Fruit fly (Drosophila melanogaster) whole organism, embryonic: ENCODE measurements around the gene Srpk79D.

Experiments used
- ATbp ChIP-seq: fragments of 200-800 bp; sonication (Bioruptor generic); optimal IDR thresholded peaks from 2 replicates; lab custom pipeline; 2017; ENCODE audit warnings: missing biosample characterization, mild to moderate bottlenecking, missing genetic modification characterization, missing genetic modification reagents
- CG1024 ChIP-seq: fragments of 200-800 bp; sonication (Bioruptor generic); IDR thresholded peaks from 2 replicates; pipeline ENCODE4 v1.3.6; 2022; ENCODE audit warnings: missing biosample characterization, missing genetic modification characterization
- CG11456 ChIP-seq: fragments of 200-800 bp; sonication (Bioruptor generic); IDR thresholded peaks from 3 replicates; pipeline ENCODE4 v1.3.6; 2022; ENCODE audit warnings: missing biosample characterization, missing genetic modification characterization
- CG11723 ChIP-seq: fragments of 200-800 bp; sonication (Bioruptor generic); optimal IDR thresholded peaks from 2 replicates; lab custom pipeline; 2017; ENCODE audit warnings: missing biosample characterization, mild to moderate bottlenecking, missing genetic modification characterization
- CG12104 ChIP-seq: fragments of 200-800 bp; sonication (Bioruptor generic); optimal IDR thresholded peaks from 3 replicates; lab custom pipeline; 2016; ENCODE audit warnings: missing biosample characterization, missing genetic modification characterization
- CG12299 ChIP-seq: fragments of 200-800 bp; sonication (Bioruptor generic); optimal IDR thresholded peaks from 2 replicates; lab custom pipeline; 2018; ENCODE audit warnings: missing biosample characterization, mild to moderate bottlenecking, missing genetic modification characterization
- CG12769 ChIP-seq: fragments of 200-800 bp; sonication (Bioruptor generic); optimal IDR thresholded peaks from 2 replicates; lab custom pipeline; 2019; ENCODE audit warnings: missing biosample characterization, mild to moderate bottlenecking, missing genetic modification characterization, moderate library complexity
- CG13123 ChIP-seq: fragments of 200-800 bp; sonication (Bioruptor generic); optimal IDR thresholded peaks from 2 replicates; lab custom pipeline; 2016; ENCODE audit warnings: missing biosample characterization, missing genetic modification characterization
- CG13287 ChIP-seq: fragments of 200-800 bp; sonication (Bioruptor generic); IDR thresholded peaks from 2 replicates; pipeline ENCODE4 v1.3.6; 2022; ENCODE audit warnings: missing biosample characterization, missing genetic modification characterization; ENCODE audit not compliant: partially characterized antibody
- CG14014 ChIP-seq: fragments of 200-800 bp; sonication (Bioruptor generic); IDR thresholded peaks from 2 replicates; pipeline ENCODE4 v1.3.6; 2022; ENCODE audit warnings: missing biosample characterization, missing genetic modification characterization
- CG1603 ChIP-seq: fragments of 200-800 bp; sonication (Bioruptor generic); optimal IDR thresholded peaks from 2 replicates; lab custom pipeline; 2019; ENCODE audit warnings: missing biosample characterization, mild to moderate bottlenecking, missing genetic modification characterization, moderate library complexity
- CG1647 ChIP-seq: fragments of 200-800 bp; sonication (Bioruptor generic); optimal IDR thresholded peaks from 3 replicates; lab custom pipeline; 2016; ENCODE audit warnings: missing biosample characterization, missing genetic modification characterization
- CG2116 ChIP-seq: fragments of 200-800 bp; sonication (Bioruptor generic); optimal IDR thresholded peaks from 3 replicates; lab custom pipeline; 2018; ENCODE audit warnings: missing biosample characterization, mild to moderate bottlenecking, missing genetic modification characterization
- CG3726 ChIP-seq: fragments of 200-800 bp; sonication (Bioruptor generic); IDR thresholded peaks from 3 replicates; pipeline ENCODE4, ENCODE4 v1.3.6; 2022; ENCODE audit warnings: missing biosample characterization, missing genetic modification characterization
- CG3847 ChIP-seq: fragments of 200-800 bp; sonication (Bioruptor generic); IDR thresholded peaks from 2 replicates; pipeline ENCODE4 v1.3.6; 2022; ENCODE audit warnings: missing biosample characterization, missing genetic modification characterization
- CG3995 ChIP-seq: fragments of 200-800 bp; sonication (Bioruptor generic); optimal IDR thresholded peaks from 3 replicates; lab custom pipeline; 2016; ENCODE audit warnings: missing biosample characterization, missing genetic modification characterization
- CG4404 ChIP-seq: fragments of 200-800 bp; sonication (Bioruptor generic); IDR thresholded peaks from 2 replicates; pipeline ENCODE4 v1.3.6; 2022; ENCODE audit warnings: missing biosample characterization, missing genetic modification characterization
- CG6683 ChIP-seq: fragments of 200-800 bp; sonication (Bioruptor generic); optimal IDR thresholded peaks from 2 replicates; lab custom pipeline; 2017; ENCODE audit warnings: missing biosample characterization, mild to moderate bottlenecking, missing genetic modification characterization, missing genetic modification reagents
- CG7745 ChIP-seq: fragments of 200-800 bp; sonication (Bioruptor generic); optimal IDR thresholded peaks from 2 replicates; lab custom pipeline; 2018; ENCODE audit warnings: missing biosample characterization, mild to moderate bottlenecking, missing genetic modification characterization, moderate library complexity
- CG9817 ChIP-seq: fragments of 200-800 bp; sonication (Bioruptor generic); optimal IDR thresholded peaks from 2 replicates; lab custom pipeline; 2018; ENCODE audit warnings: missing biosample characterization, mild to moderate bottlenecking, missing genetic modification characterization, moderate library complexity
- CG9876 ChIP-seq: fragments of 200-800 bp; sonication (Bioruptor generic); optimal IDR thresholded peaks from 2 replicates; lab custom pipeline; 2016; ENCODE audit warnings: missing biosample characterization, missing genetic modification characterization
- Chrac-16 ChIP-seq: fragments of 200-800 bp; sonication (Bioruptor generic); optimal IDR thresholded peaks from 3 replicates; lab custom pipeline; 2016; ENCODE audit warnings: missing biosample characterization, missing genetic modification characterization
- D ChIP-seq, 2 experiments: fragments of 200-800 bp in 1 of 2; fragments of >200 bp in 1 of 2; sonication (Bioruptor generic) in 1 of 2; optimal IDR thresholded peaks; 2 replicates in 1 of 2; 3 replicates in 1 of 2; lab custom pipeline; 2017; ENCODE audit warnings: mild to moderate bottlenecking in 1 of 2, missing biosample characterization in 1 of 2, missing genetic modification characterization in 1 of 2, missing genetic modification reagents in 1 of 2
- D19B ChIP-seq: fragments of 200-800 bp; sonication (Bioruptor generic); optimal IDR thresholded peaks from 2 replicates; lab custom pipeline; 2017; ENCODE audit warnings: missing biosample characterization, mild to moderate bottlenecking, missing genetic modification characterization
- Dip2 ChIP-seq: fragments of 200-800 bp; sonication (Bioruptor generic); IDR thresholded peaks from 2 replicates; pipeline ENCODE4 v1.3.6; 2022; ENCODE audit warnings: missing biosample characterization, missing genetic modification characterization
- Drgx ChIP-seq: fragments of 200-800 bp; sonication (Bioruptor generic); IDR thresholded peaks from 2 replicates; pipeline ENCODE4 v1.3.6; 2022; ENCODE audit warnings: missing biosample characterization, missing genetic modification characterization
- Fer3 ChIP-seq: fragments of 200-800 bp; sonication (Bioruptor generic); optimal IDR thresholded peaks from 2 replicates; lab custom pipeline; 2018; ENCODE audit warnings: missing biosample characterization, mild to moderate bottlenecking, missing genetic modification characterization, moderate library complexity
- HmgD ChIP-seq: fragments of 200-800 bp; sonication (Bioruptor generic); optimal IDR thresholded peaks from 3 replicates; lab custom pipeline; 2016; ENCODE audit warnings: missing biosample characterization, missing genetic modification characterization
- MBD-R2 ChIP-seq: fragments of 200-800 bp; sonication (Bioruptor generic); IDR thresholded peaks from 2 replicates; pipeline ENCODE4 v1.3.6; 2022; ENCODE audit warnings: missing biosample characterization, missing genetic modification characterization
- Nf-YC ChIP-seq: fragments of 200-800 bp; optimal IDR thresholded peaks from 3 replicates; lab custom pipeline; 2019; ENCODE audit warnings: missing biosample characterization, mild to moderate bottlenecking, missing genetic modification characterization, moderate library complexity
- Six4 ChIP-seq: fragments of 200-800 bp; sonication (Bioruptor generic); optimal IDR thresholded peaks from 2 replicates; lab custom pipeline; 2016; ENCODE audit warnings: missing biosample characterization, missing genetic modification characterization
- Ssrp ChIP-seq: fragments of 200-800 bp; sonication (Bioruptor generic); optimal IDR thresholded peaks from 2 replicates; lab custom pipeline; 2018; ENCODE audit warnings: missing biosample characterization, mild to moderate bottlenecking, missing genetic modification characterization, moderate library complexity
- Trl ChIP-seq, 3 experiments: fragments of >200 bp in 2 of 3; fragments of 200-800 bp in 1 of 3; sonication (Bioruptor generic) in 1 of 3; optimal IDR thresholded peaks; 2 replicates in 1 of 3; 3 replicates in 2 of 3; lab custom pipeline; 2016 to 2017; ENCODE audit warnings: missing biosample characterization in 1 of 3, missing genetic modification characterization in 1 of 3
- ap ChIP-seq: fragments of 200-800 bp; sonication (Bioruptor generic); IDR thresholded peaks from 2 replicates; pipeline ENCODE4 v1.3.6; 2022; ENCODE audit warnings: missing biosample characterization, missing genetic modification characterization
- cg ChIP-seq: fragments of 200-800 bp; sonication (Bioruptor generic); optimal IDR thresholded peaks from 3 replicates; lab custom pipeline; 2019; ENCODE audit warnings: missing biosample characterization, mild to moderate bottlenecking, missing genetic modification characterization, moderate library complexity
- chm ChIP-seq: fragments of 200-800 bp; sonication (Bioruptor generic); IDR thresholded peaks from 2 replicates; pipeline ENCODE4 v1.3.6; 2022; ENCODE audit warnings: missing biosample characterization, missing genetic modification characterization
- crp ChIP-seq, 2 experiments: fragments of 200-800 bp; sonication (Bioruptor generic); optimal IDR thresholded peaks; 2 replicates in 1 of 2; 3 replicates in 1 of 2; lab custom pipeline; 2017; ENCODE audit warnings: missing biosample characterization in 2 of 2, missing genetic modification characterization in 2 of 2, mild to moderate bottlenecking in 1 of 2, moderate library complexity in 1 of 2
- cwo ChIP-seq: fragments of 200-800 bp; sonication (Bioruptor generic); optimal IDR thresholded peaks from 3 replicates; lab custom pipeline; 2017; ENCODE audit warnings: missing biosample characterization, missing genetic modification characterization, mild to moderate bottlenecking, moderate library complexity, missing genetic modification reagents
- dan ChIP-seq: fragments of 200-800 bp; sonication (Bioruptor generic); IDR thresholded peaks from 2 replicates; pipeline ENCODE4 v1.3.6; 2022; ENCODE audit warnings: missing biosample characterization, missing genetic modification characterization
- emc ChIP-seq: fragments of 200-800 bp; sonication (Bioruptor generic); optimal IDR thresholded peaks from 2 replicates; lab custom pipeline; 2016; ENCODE audit warnings: missing biosample characterization, missing genetic modification characterization
- esg ChIP-seq: fragments of 200-800 bp; sonication (Bioruptor generic); conservative IDR thresholded peaks from 2 replicates; pipeline ENCODE4 v1.3.6; 2022; ENCODE audit warnings: missing biosample characterization, missing genetic modification characterization
- fd3F ChIP-seq: fragments of 200-800 bp; sonication (Bioruptor generic); optimal IDR thresholded peaks from 2 replicates; lab custom pipeline; 2018; ENCODE audit warnings: missing biosample characterization, mild to moderate bottlenecking, missing genetic modification characterization, moderate library complexity
- fd96Cb ChIP-seq: fragments of 200-800 bp; sonication (Bioruptor generic); optimal IDR thresholded peaks from 2 replicates; lab custom pipeline; 2018; ENCODE audit warnings: missing biosample characterization, mild to moderate bottlenecking, missing genetic modification characterization, moderate library complexity
- hth ChIP-seq: fragments of >200 bp; optimal IDR thresholded peaks from 2 replicates; lab custom pipeline; 2017; ENCODE audit warnings: inconsistent platforms
- lmd ChIP-seq: fragments of 200-800 bp; sonication (Bioruptor generic); IDR thresholded peaks from 2 replicates; pipeline ENCODE4 v1.3.6; 2022; ENCODE audit warnings: missing biosample characterization, missing genetic modification characterization
- pita ChIP-seq: fragments of 200-800 bp; sonication (Bioruptor generic); optimal IDR thresholded peaks from 2 replicates; lab custom pipeline; 2017; ENCODE audit warnings: missing biosample characterization, mild to moderate bottlenecking, missing genetic modification characterization
- sd ChIP-seq: fragments of 200-800 bp; sonication (Bioruptor generic); optimal IDR thresholded peaks from 3 replicates; lab custom pipeline; 2018; ENCODE audit warnings: missing biosample characterization, mild to moderate bottlenecking, missing genetic modification characterization, moderate library complexity
- slp2 ChIP-seq: fragments of 200-800 bp; sonication (Bioruptor generic); optimal IDR thresholded peaks from 2 replicates; lab custom pipeline; 2016; ENCODE audit warnings: missing biosample characterization, missing genetic modification characterization
- sob ChIP-seq: fragments of 200-800 bp; sonication (Bioruptor generic); IDR thresholded peaks from 2 replicates; pipeline ENCODE4 v1.3.6; 2022; ENCODE audit warnings: missing biosample characterization, missing genetic modification characterization
- tio ChIP-seq: fragments of 200-800 bp; sonication (Bioruptor generic); optimal IDR thresholded peaks from 2 replicates; lab custom pipeline; 2017; ENCODE audit warnings: missing biosample characterization, missing genetic modification characterization, inconsistent platforms
- tna ChIP-seq: fragments of 200-800 bp; sonication (Bioruptor generic); IDR thresholded peaks from 2 replicates; pipeline ENCODE4 v1.3.6; 2022; ENCODE audit warnings: missing biosample characterization, missing genetic modification characterization; ENCODE audit not compliant: partially characterized antibody

The Srpk79D gene

DNA sequence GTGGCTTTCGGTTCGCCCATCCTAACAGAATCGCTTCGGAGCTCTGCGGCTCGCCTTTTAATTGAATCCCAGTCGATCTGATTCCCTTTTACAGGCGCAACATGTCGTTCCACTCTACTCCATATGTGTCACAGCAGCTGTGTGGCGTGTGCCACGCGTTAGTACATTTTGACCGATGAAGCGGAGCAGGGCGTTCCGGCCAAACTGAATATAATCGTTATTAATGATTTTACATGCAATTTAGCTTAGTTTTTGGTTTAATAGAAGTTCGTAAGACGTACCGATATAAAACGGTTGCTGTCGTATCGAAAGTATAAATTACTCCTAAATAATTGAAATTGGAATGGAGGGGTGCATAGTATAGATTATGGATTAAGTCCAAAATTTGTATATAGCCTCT, 7.2 kb upstream of the Srpk79D start, which contains the start of gene CG11523 (continued):
- TF ChIP-seq CG3847 (GFP tag; lab: Robert Waterston, UW): no peak
- no peak for TF ChIP-seq Dip2 (GFP tag; lab: Robert Waterston, UW)
- no peak for TF ChIP-seq dan (GFP tag; lab: Robert Waterston, UW)
- TF ChIP-seq CG13123 (GFP tag; lab: Kevin White, UChicago): no peak
- no peak for TF ChIP-seq Trl (optimal IDR thresholded peaks at IDR 0.05; lab: Kevin White, UChicago)
- no peak for TF ChIP-seq Trl (GFP tag; optimal IDR thresholded peaks at IDR 0.05; lab: Kevin White, UChicago)
- TF ChIP-seq tio: no peak
- no peak for TF ChIP-seq CG9876 (GFP tag; lab: Kevin White, UChicago)
- no peak for TF ChIP-seq CG2116 (GFP tag; lab: Kevin White, UChicago)
- TF ChIP-seq tna (GFP tag; lab: Robert Waterston, UW): no peak
- TF ChIP-seq CG12769 (tag; lab: Kevin White, UChicago): no peak
- TF ChIP-seq CG11723 (GFP tag; lab: Kevin White, UChicago): no peak
- TF ChIP-seq sob (GFP tag; lab: Robert Waterston, UW): no peak
- TF ChIP-seq D19B: no peak
- no peak for TF ChIP-seq fd3F (GFP tag; lab: Kevin White, UChicago)
- TF ChIP-seq CG4404 (GFP tag; lab: Robert Waterston, UW): no peak
- no peak for TF ChIP-seq esg (GFP tag; lab: Robert Waterston, UW)
- peak; percentile 74 for TF ChIP-seq CG1603 (tag; lab: Kevin White, UChicago)
- TF ChIP-seq crp (GFP tag; optimal IDR thresholded peaks at IDR 0.05; lab: Kevin White, UChicago): peak in 1 of 2 experiments; percentile 86
- TF ChIP-seq CG11456 (GFP tag; lab: Robert Waterston, UW): no peak
- no peak for TF ChIP-seq CG1647
- no peak for TF ChIP-seq emc (GFP tag; lab: Kevin White, UChicago)
- no peak for TF ChIP-seq ap (GFP tag; lab: Robert Waterston, UW)
- TF ChIP-seq Fer3 (tag; lab: Kevin White, UChicago): no peak
- TF ChIP-seq hth (lab: Kevin White, UChicago): no peak
- no peak for TF ChIP-seq fd96Cb (tag; lab: Kevin White, UChicago)
- no peak for TF ChIP-seq CG12104 (GFP tag; lab: Kevin White, UChicago)
- no peak for TF ChIP-seq pita (GFP tag; lab: Kevin White, UChicago)
- TF ChIP-seq cg (GFP tag; lab: Kevin White, UChicago): no peak
- no peak for TF ChIP-seq cwo (GFP tag; lab: Kevin White, UChicago)
- no peak for TF ChIP-seq CG3726 (GFP tag; lab: Robert Waterston, UW)
- no peak for TF ChIP-seq Drgx
- no peak for TF ChIP-seq Nf-YC
- peak; percentile 93 for TF ChIP-seq MBD-R2 (GFP tag; lab: Robert Waterston, UW)
- TF ChIP-seq Six4: no peak
- TF ChIP-seq Ssrp (tag; lab: Kevin White, UChicago): no peak
- no peak for TF ChIP-seq CG1024 (GFP tag; lab: Robert Waterston, UW)
- TF ChIP-seq sd (tag; lab: Kevin White, UChicago): no peak
- TF ChIP-seq CG13287: peak; percentile 38; the same call in 1 of the 2 replicates
- no peak for TF ChIP-seq CG6683 (GFP tag; lab: Kevin White, UChicago)
- TF ChIP-seq CG3995: peak; percentile 88
- no peak for TF ChIP-seq CG12299 (tag; lab: Kevin White, UChicago)
- no peak for TF ChIP-seq ATbp (GFP tag; lab: Kevin White, UChicago)
- TF ChIP-seq slp2 (GFP tag; lab: Kevin White, UChicago): no peak
- TF ChIP-seq D (optimal IDR thresholded peaks at IDR 0.05; lab: Kevin White, UChicago): no peak
- no peak for TF ChIP-seq D (GFP tag; optimal IDR thresholded peaks at IDR 0.05; lab: Kevin White, UChicago)
- no peak for TF ChIP-seq lmd (GFP tag; lab: Robert Waterston, UW)
- TF ChIP-seq CG7745: no peak
- TF ChIP-seq HmgD (GFP tag; lab: Kevin White, UChicago): peak; percentile 11
- no peak for TF ChIP-seq CG14014
- TF ChIP-seq CG9817 (tag; lab: Kevin White, UChicago): no peak
- TF ChIP-seq Chrac-16 (GFP tag; lab: Kevin White, UChicago): peak; percentile 8
- no peak for TF ChIP-seq chm
